Worm (Caenorhabditis elegans): ENCODE data around the gene eif-3.L.
A peak's percentile ranks its signal among the peaks of the same experiment; 100 is the strongest.

eif-3.L gene

ce11 chrII:5574925-5575324 lies 47.4 kb downstream of the eif-3.L start:
- TF ChIP-seq Y53G8AR.9 (GFP tag; conservative IDR thresholded peaks at IDR 0.05) = peak; percentile 81; the same call in 1 of the 2 replicates
- TF ChIP-seq F57A8.1 (GFP tag; optimal IDR thresholded peaks at IDR 0.05) = no peak
- no peak for TF ChIP-seq die-1 (tag; optimal IDR thresholded peaks at IDR 0.05)
- peak; percentile 38; the same call in 1 of the 2 replicates for TF ChIP-seq mcd-1 (GFP tag; IDR thresholded peaks at IDR 0.05)
- no peak for TF ChIP-seq Y95B8A.8 (GFP tag; IDR thresholded peaks at IDR 0.05)
- TF ChIP-seq egrh-3 (GFP tag; IDR thresholded peaks at IDR 0.05) = no peak
- no peak for TF ChIP-seq snpc-3.4 (tag; optimal IDR thresholded peaks at IDR 0.05)
- peak; percentile 55 for TF ChIP-seq gei-17 (GFP tag; optimal IDR thresholded peaks at IDR 0.05)
- peak; percentile 37; the same call in 1 of the 2 replicates for TF ChIP-seq lin-26 (GFP tag; IDR thresholded peaks at IDR 0.05)
- peak; percentile 73; the same call in 1 of the 2 replicates for TF ChIP-seq ekl-4 (GFP tag; IDR thresholded peaks at IDR 0.05)
- no peak for TF ChIP-seq ztf-26 (tag; optimal IDR thresholded peaks at IDR 0.05)
- TF ChIP-seq attf-6 (GFP tag; IDR thresholded peaks at IDR 0.05) = no peak
- TF ChIP-seq rcor-1 (GFP tag; IDR thresholded peaks at IDR 0.05) = no peak
- no peak for TF ChIP-seq ceh-40 (GFP tag; IDR thresholded peaks at IDR 0.05)
- no peak for TF ChIP-seq nfya-1 (tag; optimal IDR thresholded peaks at IDR 0.05; ENCODE audit: borderline replicate concordance, insufficient read depth)
- TF ChIP-seq pha-4 (tag; optimal IDR thresholded peaks at IDR 0.05) = no peak
- no peak for TF ChIP-seq sea-2 (GFP tag; IDR thresholded peaks at IDR 0.05)
- no peak for TF ChIP-seq F33H1.4 (GFP tag; IDR thresholded peaks at IDR 0.05)
- TF ChIP-seq madf-10 (tag; optimal IDR thresholded peaks at IDR 0.05) = no peak
- TF ChIP-seq cebp-1 (GFP tag; IDR thresholded peaks at IDR 0.05) = no peak
- TF ChIP-seq cebp-1 (tag; optimal IDR thresholded peaks at IDR 0.05) = peak; percentile 40
- TF ChIP-seq Y79H2A.3 (GFP tag; conservative IDR thresholded peaks at IDR 0.05) = no peak
- TF ChIP-seq lin-35 (GFP tag; optimal IDR thresholded peaks at IDR 0.05) = peak in 1 of 3 experiments; percentile 55
- no peak for TF ChIP-seq Y53F4B.3 (GFP tag; IDR thresholded peaks at IDR 0.05)
- no peak for TF ChIP-seq F55B11.4 (tag; optimal IDR thresholded peaks at IDR 0.05; ENCODE audit: borderline replicate concordance, insufficient read depth)
- TF ChIP-seq rpc-1 (optimal IDR thresholded peaks at IDR 0.05) = no peak
- no peak for TF ChIP-seq rpc-1 (tag; optimal IDR thresholded peaks at IDR 0.05)
- no peak for TF ChIP-seq F49E8.2 (tag; optimal IDR thresholded peaks at IDR 0.05; ENCODE audit: insufficient read depth)
- TF ChIP-seq ZK185.1 (tag; optimal IDR thresholded peaks at IDR 0.05; ENCODE audit: poor library complexity, severe bottlenecking) = no peak
- TF ChIP-seq unc-62 (GFP tag; optimal IDR thresholded peaks at IDR 0.05) = no peak
- no peak for TF ChIP-seq ceh-79 (tag; optimal IDR thresholded peaks at IDR 0.05)
- TF ChIP-seq lin-54 (GFP tag; optimal IDR thresholded peaks at IDR 0.05) = peak; percentile 6
- TF ChIP-seq ztf-25 (GFP tag; IDR thresholded peaks at IDR 0.05) = no peak
- peak; percentile 45; the same call in 1 of the 2 replicates for TF ChIP-seq dox-1 (GFP tag; IDR thresholded peaks at IDR 0.05)
- no peak for TF ChIP-seq nhr-90 (tag; optimal IDR thresholded peaks at IDR 0.05)
- no peak for TF ChIP-seq attf-5 (GFP tag; optimal IDR thresholded peaks at IDR 0.05)
- TF ChIP-seq aptf-3 (GFP tag; IDR thresholded peaks at IDR 0.05) = no peak
- no peak for TF ChIP-seq B0035.1 (tag; optimal IDR thresholded peaks at IDR 0.05)
- TF ChIP-seq bed-2 (GFP tag; IDR thresholded peaks at IDR 0.05) = no peak
- TF ChIP-seq D2030.7 (GFP tag; IDR thresholded peaks at IDR 0.05) = no peak
- TF ChIP-seq sptf-2 (GFP tag; optimal IDR thresholded peaks at IDR 0.05) = no peak
- peak; percentile 70 for TF ChIP-seq atf-7 (tag; optimal IDR thresholded peaks at IDR 0.05)
- no peak for TF ChIP-seq ceh-58 (GFP tag; IDR thresholded peaks at IDR 0.05)
- TF ChIP-seq ztf-28 (GFP tag; IDR thresholded peaks at IDR 0.05) = no peak
- no peak for TF ChIP-seq egl-18 (GFP tag; IDR thresholded peaks at IDR 0.05)
- no peak for TF ChIP-seq hlh-26 (GFP tag; conservative IDR thresholded peaks at IDR 0.05)
- no peak for TF ChIP-seq lag-1 (GFP tag; IDR thresholded peaks at IDR 0.05)
- TF ChIP-seq tbp1 (GFP tag; optimal IDR thresholded peaks at IDR 0.05) = no peak
- TF ChIP-seq T07F8.4 (tag; optimal IDR thresholded peaks at IDR 0.05) = no peak
- TF ChIP-seq aptf-2 (GFP tag; conservative IDR thresholded peaks at IDR 0.05) = no peak
